Fruit fly (Drosophila melanogaster) whole organism, embryonic: Measurements from ENCODE around the gene CG13837.

Experiments
- Atf6 ChIP-seq: fragments of 200-800 bp; sonication (Bioruptor generic); IDR thresholded peaks from 2 replicates; pipeline ENCODE4 v1.3.6; 2022; ENCODE audit warnings: missing biosample characterization, missing genetic modification characterization
- CG10147 ChIP-seq: fragments of 200-800 bp; sonication (Bioruptor generic); optimal IDR thresholded peaks from 2 replicates; lab custom pipeline; 2019; ENCODE audit warnings: missing biosample characterization, mild to moderate bottlenecking, missing genetic modification characterization, moderate library complexity
- CG10979 ChIP-seq: fragments of 200-800 bp; sonication (Bioruptor generic); optimal IDR thresholded peaks from 2 replicates; lab custom pipeline; 2018; ENCODE audit warnings: missing biosample characterization, mild to moderate bottlenecking, missing genetic modification characterization, moderate library complexity
- CG11398 ChIP-seq: fragments of 200-800 bp; sonication (Bioruptor generic); optimal IDR thresholded peaks from 2 replicates; lab custom pipeline; 2016; ENCODE audit warnings: missing biosample characterization, missing genetic modification characterization
- CG1233 ChIP-seq: fragments of 200-800 bp; sonication (Bioruptor generic); optimal IDR thresholded peaks from 4 replicates; lab custom pipeline; 2018; ENCODE audit warnings: missing biosample characterization, mild to moderate bottlenecking, missing genetic modification characterization
- CG13287 ChIP-seq: fragments of 200-800 bp; sonication (Bioruptor generic); IDR thresholded peaks from 2 replicates; pipeline ENCODE4 v1.3.6; 2022; ENCODE audit warnings: missing biosample characterization, missing genetic modification characterization; ENCODE audit not compliant: partially characterized antibody
- CG13775 ChIP-seq: fragments of 200-800 bp; sonication (Bioruptor generic); optimal IDR thresholded peaks from 3 replicates; lab custom pipeline; 2017; ENCODE audit warnings: missing biosample characterization, mild to moderate bottlenecking, missing genetic modification characterization
- CG16813 ChIP-seq: fragments of 200-800 bp; sonication (Bioruptor generic); IDR thresholded peaks from 3 replicates; pipeline ENCODE4 v1.3.6; 2022; ENCODE audit warnings: missing biosample characterization, missing genetic modification characterization; ENCODE audit not compliant: partially characterized antibody
- CG17385 ChIP-seq: fragments of 200-800 bp; sonication (Bioruptor generic); optimal IDR thresholded peaks from 3 replicates; lab custom pipeline; 2018; ENCODE audit warnings: missing biosample characterization, mild to moderate bottlenecking, missing genetic modification characterization
- CG1792 ChIP-seq: fragments of 200-800 bp; sonication (Bioruptor generic); optimal IDR thresholded peaks from 2 replicates; lab custom pipeline; 2016; ENCODE audit warnings: missing biosample characterization, missing genetic modification characterization
- CG18262 ChIP-seq: fragments of 200-800 bp; optimal IDR thresholded peaks from 3 replicates; lab custom pipeline; 2019; ENCODE audit warnings: missing biosample characterization, mild to moderate bottlenecking, missing genetic modification characterization, moderate library complexity
- CG2116 ChIP-seq: fragments of 200-800 bp; sonication (Bioruptor generic); optimal IDR thresholded peaks from 3 replicates; lab custom pipeline; 2018; ENCODE audit warnings: missing biosample characterization, mild to moderate bottlenecking, missing genetic modification characterization
- CG2712 ChIP-seq: fragments of 200-800 bp; optimal IDR thresholded peaks from 3 replicates; lab custom pipeline; 2019; ENCODE audit warnings: missing biosample characterization, mild to moderate bottlenecking, missing genetic modification characterization, moderate library complexity
- CG30020 ChIP-seq: fragments of 200-800 bp; optimal IDR thresholded peaks from 2 replicates; lab custom pipeline; 2019; ENCODE audit warnings: missing biosample characterization, mild to moderate bottlenecking, missing genetic modification characterization, moderate library complexity
- CG4328 ChIP-seq: fragments of 200-800 bp; sonication (Bioruptor generic); optimal IDR thresholded peaks from 3 replicates; lab custom pipeline; 2017; ENCODE audit warnings: missing biosample characterization, missing genetic modification reagents, missing genetic modification characterization
- CG4404 ChIP-seq: fragments of 200-800 bp; sonication (Bioruptor generic); IDR thresholded peaks from 2 replicates; pipeline ENCODE4 v1.3.6; 2022; ENCODE audit warnings: missing biosample characterization, missing genetic modification characterization
- CG4707 ChIP-seq: fragments of 200-800 bp; sonication (Bioruptor generic); optimal IDR thresholded peaks from 2 replicates; lab custom pipeline; 2018; ENCODE audit warnings: missing biosample characterization, mild to moderate bottlenecking, missing genetic modification characterization, moderate library complexity
- CG6683 ChIP-seq: fragments of 200-800 bp; sonication (Bioruptor generic); optimal IDR thresholded peaks from 2 replicates; lab custom pipeline; 2017; ENCODE audit warnings: missing biosample characterization, mild to moderate bottlenecking, missing genetic modification characterization, missing genetic modification reagents
- Ets65A ChIP-seq: fragments of 200-800 bp; sonication (Bioruptor generic); peaks from one replicate; lab custom pipeline; 2016; ENCODE audit warnings: missing biosample characterization, missing genetic modification characterization
- Ets97D ChIP-seq: fragments of 200-800 bp; sonication (Bioruptor generic); optimal IDR thresholded peaks from 3 replicates; lab custom pipeline; 2016; ENCODE audit warnings: missing biosample characterization, missing genetic modification characterization
- Fer3 ChIP-seq: fragments of 200-800 bp; sonication (Bioruptor generic); optimal IDR thresholded peaks from 2 replicates; lab custom pipeline; 2018; ENCODE audit warnings: missing biosample characterization, mild to moderate bottlenecking, missing genetic modification characterization, moderate library complexity
- Hr3 ChIP-seq: fragments of 200-800 bp; sonication (Bioruptor generic); optimal IDR thresholded peaks from 3 replicates; lab custom pipeline; 2016; ENCODE audit warnings: missing biosample characterization, missing genetic modification characterization
- Hr51 ChIP-seq, 2 experiments: fragments of 200-800 bp; sonication (Bioruptor generic); optimal IDR thresholded peaks; 2 replicates in 1 of 2; 3 replicates in 1 of 2; lab custom pipeline; 2016 to 2018; ENCODE audit warnings: missing biosample characterization in 2 of 2, missing genetic modification characterization in 2 of 2, mild to moderate bottlenecking in 1 of 2, moderate library complexity in 1 of 2
- MESR4 ChIP-seq: fragments of 200-800 bp; sonication (Bioruptor generic); optimal IDR thresholded peaks from 2 replicates; lab custom pipeline; 2018; ENCODE audit warnings: missing biosample characterization, mild to moderate bottlenecking, missing genetic modification characterization, moderate library complexity
- NK7.1 ChIP-seq: fragments of 200-800 bp; sonication (Bioruptor generic); optimal IDR thresholded peaks from 3 replicates; lab custom pipeline; 2016; ENCODE audit warnings: missing biosample characterization, missing genetic modification characterization
- Sox102F ChIP-seq: fragments of 200-800 bp; sonication (Bioruptor generic); optimal IDR thresholded peaks from 2 replicates; lab custom pipeline; 2018; ENCODE audit warnings: missing biosample characterization, mild to moderate bottlenecking, missing genetic modification characterization, moderate library complexity
- Trl ChIP-seq, 3 experiments: fragments of >200 bp in 2 of 3; fragments of 200-800 bp in 1 of 3; sonication (Bioruptor generic) in 1 of 3; optimal IDR thresholded peaks; 2 replicates in 1 of 3; 3 replicates in 2 of 3; lab custom pipeline; 2016 to 2017; ENCODE audit warnings: missing biosample characterization in 1 of 3, missing genetic modification characterization in 1 of 3
- YL-1 ChIP-seq: fragments of 200-800 bp; sonication (Bioruptor generic); optimal IDR thresholded peaks from 3 replicates; lab custom pipeline; 2017; ENCODE audit warnings: missing biosample characterization, mild to moderate bottlenecking, missing genetic modification characterization
- abd-A ChIP-seq: fragments of 200-800 bp; sonication (Bioruptor generic); optimal IDR thresholded peaks from 3 replicates; lab custom pipeline; 2019; ENCODE audit warnings: missing biosample characterization, mild to moderate bottlenecking, missing genetic modification characterization, moderate library complexity
- amos ChIP-seq: fragments of 200-800 bp; sonication (Bioruptor generic); IDR thresholded peaks from 2 replicates; pipeline ENCODE4 v1.3.6; 2022; ENCODE audit warnings: missing biosample characterization, missing genetic modification characterization; ENCODE audit not compliant: partially characterized antibody
- az2 ChIP-seq: fragments of 200-800 bp; sonication (Bioruptor generic); optimal IDR thresholded peaks from 3 replicates; lab custom pipeline; 2016; ENCODE audit warnings: missing biosample characterization, missing genetic modification characterization
- bbx ChIP-seq: fragments of 200-800 bp; sonication (Bioruptor generic); IDR thresholded peaks from 2 replicates; pipeline ENCODE4 v1.3.6; 2022; ENCODE audit warnings: missing biosample characterization, missing genetic modification characterization; ENCODE audit not compliant: partially characterized antibody
- bcd ChIP-seq: fragments of 200-800 bp; sonication (Bioruptor generic); optimal IDR thresholded peaks from 2 replicates; lab custom pipeline; 2017; ENCODE audit warnings: missing biosample characterization, mild to moderate bottlenecking, missing genetic modification characterization
- disco-r ChIP-seq: fragments of 200-800 bp; sonication (Bioruptor generic); optimal IDR thresholded peaks from 2 replicates; lab custom pipeline; 2016; ENCODE audit warnings: missing biosample characterization, missing genetic modification characterization
- esg ChIP-seq: fragments of 200-800 bp; sonication (Bioruptor generic); conservative IDR thresholded peaks from 2 replicates; pipeline ENCODE4 v1.3.6; 2022; ENCODE audit warnings: missing biosample characterization, missing genetic modification characterization
- grn ChIP-seq: fragments of 200-800 bp; sonication (Bioruptor generic); optimal IDR thresholded peaks from 3 replicates; lab custom pipeline; 2017; ENCODE audit warnings: missing biosample characterization, missing genetic modification characterization
- ind ChIP-seq: fragments of 200-800 bp; sonication (Bioruptor generic); optimal IDR thresholded peaks from 3 replicates; lab custom pipeline; 2016; ENCODE audit warnings: missing biosample characterization, missing genetic modification characterization
- lbe ChIP-seq: fragments of 200-800 bp; sonication (Bioruptor generic); optimal IDR thresholded peaks from 2 replicates; lab custom pipeline; 2016; ENCODE audit warnings: missing biosample characterization, mild to moderate bottlenecking, missing genetic modification characterization
- onecut ChIP-seq: fragments of 200-800 bp; sonication (Bioruptor generic); IDR thresholded peaks from 2 replicates; pipeline ENCODE4 v1.3.6; 2022; ENCODE audit warnings: missing biosample characterization, missing genetic modification characterization
- pb ChIP-seq: fragments of 200-800 bp; sonication (Bioruptor generic); optimal IDR thresholded peaks from 3 replicates; lab custom pipeline; 2016; ENCODE audit warnings: missing biosample characterization, missing genetic modification characterization
- prd ChIP-seq, 3 experiments: fragments of >200 bp in 2 of 3; fragments of 200-800 bp in 1 of 3; sonication (Bioruptor generic) in 1 of 3; optimal IDR thresholded peaks in 2 of 3; IDR thresholded peaks in 1 of 3; 2 replicates in 2 of 3; 3 replicates in 1 of 3; pipeline versions ENCODE4 v1.3.6 to Lab custom; 2017 to 2022; ENCODE audit warnings: missing biosample characterization in 1 of 3, missing genetic modification characterization in 1 of 3
- psq ChIP-seq: fragments of 200-800 bp; sonication (Bioruptor generic); optimal IDR thresholded peaks from 2 replicates; lab custom pipeline; 2017; ENCODE audit warnings: missing biosample characterization, missing genetic modification characterization
- scrt ChIP-seq: fragments of 200-800 bp; sonication (Bioruptor generic); optimal IDR thresholded peaks from 2 replicates; lab custom pipeline; 2018; ENCODE audit warnings: missing biosample characterization, mild to moderate bottlenecking, missing genetic modification characterization, moderate library complexity
- slp2 ChIP-seq: fragments of 200-800 bp; sonication (Bioruptor generic); optimal IDR thresholded peaks from 2 replicates; lab custom pipeline; 2016; ENCODE audit warnings: missing biosample characterization, missing genetic modification characterization
- sqz ChIP-seq: fragments of 200-800 bp; sonication (Bioruptor generic); optimal IDR thresholded peaks from 3 replicates; lab custom pipeline; 2018; ENCODE audit warnings: missing biosample characterization, mild to moderate bottlenecking, missing genetic modification characterization
- tup ChIP-seq: fragments of 200-800 bp; sonication (Bioruptor generic); optimal IDR thresholded peaks from 2 replicates; lab custom pipeline; 2016; ENCODE audit warnings: missing biosample characterization, mild to moderate bottlenecking, missing genetic modification characterization, moderate library complexity
- z ChIP-seq: fragments of 200-800 bp; sonication (Bioruptor generic); IDR thresholded peaks from 3 replicates; pipeline ENCODE4 v1.3.6; 2022; ENCODE audit warnings: missing biosample characterization, missing genetic modification characterization

CG13837 gene

dm6 chr3R:23048089-23048689 lies 4.4 kb downstream of the CG13837 start, which contains the start of gene CG17121 (continued):
- TF ChIP-seq prd (optimal IDR thresholded peaks at IDR 0.05; lab: Kevin White, UChicago) = no peak
- no peak for TF ChIP-seq prd (GFP tag; IDR thresholded peaks at IDR 0.05; lab: Robert Waterston, UW)
- TF ChIP-seq grn = peak; percentile 94
- no peak for TF ChIP-seq disco-r (GFP tag; lab: Kevin White, UChicago)
- peak; percentile 49 for TF ChIP-seq sqz (GFP tag; lab: Kevin White, UChicago)
- TF ChIP-seq bbx = 0 out of 2 replicates have a peak, but pooled peaks have one; percentile 30
- peak; percentile 80 for TF ChIP-seq abd-A
- TF ChIP-seq Trl (optimal IDR thresholded peaks at IDR 0.05; lab: Kevin White, UChicago) = no peak
- no peak for TF ChIP-seq Trl (GFP tag; optimal IDR thresholded peaks at IDR 0.05; lab: Kevin White, UChicago)
- no peak for TF ChIP-seq YL-1 (GFP tag; lab: Kevin White, UChicago)
- peak; percentile 64 for TF ChIP-seq CG4707 (GFP tag; lab: Kevin White, UChicago)
- TF ChIP-seq Ets65A = no peak
- TF ChIP-seq MESR4 (GFP tag; lab: Kevin White, UChicago) = no peak
- no peak for TF ChIP-seq CG1792
- TF ChIP-seq CG13287 (GFP tag; lab: Robert Waterston, UW) = peak; percentile 24; the same call in 1 of the 2 replicates

- TF ChIP-seq esg (GFP tag; lab: Robert Waterston, UW) (peak; percentile 60), onecut (GFP tag; lab: Robert Waterston, UW) (peak; percentile 58), Hr51 (GFP tag; optimal IDR thresholded peaks at IDR 0.05; lab: Kevin White, UChicago) (peak; percentile 25 to 87), CG4404 (GFP tag; lab: Robert Waterston, UW) (0 out of 2 replicates have a peak, but pooled peaks have one; percentile 23), Atf6 (GFP tag; lab: Robert Waterston, UW) (peak; percentile 59; the same call in 1 of the 2 replicates), CG16813 (GFP tag; lab: Robert Waterston, UW) (no peak), ind (GFP tag; lab: Kevin White, UChicago) (peak; percentile 72), CG17385 (peak; percentile 78), CG4328 (GFP tag; lab: Kevin White, UChicago) (peak; percentile 62), CG1233 (GFP tag; lab: Kevin White, UChicago) (peak; percentile 62), CG11398 (no peak), lbe (GFP tag; lab: Kevin White, UChicago) (peak; percentile 33), CG2116 (peak; percentile 24), Fer3 (tag; lab: Kevin White, UChicago) (peak; percentile 69), CG13775 (GFP tag; lab: Kevin White, UChicago) (peak; percentile 50), slp2 (GFP tag; lab: Kevin White, UChicago) (peak; percentile 46), NK7.1 (peak; percentile 28), Sox102F (GFP tag; lab: Kevin White, UChicago) (peak; percentile 84), z (peak; percentile 90), CG10979 (tag; lab: Kevin White, UChicago) (peak; percentile 85), pb (no peak), CG30020 (tag; lab: Kevin White, UChicago) (peak; percentile 43), CG10147 (GFP tag; lab: Kevin White, UChicago) (peak; percentile 45), Hr3 (GFP tag; lab: Kevin White, UChicago) (peak; percentile 69), CG2712 (tag; lab: Kevin White, UChicago) (peak; percentile 88), CG18262 (peak; percentile 85), scrt (peak; percentile 55), disco-r (GFP tag; lab: Kevin White, UChicago) (no peak), az2 (GFP tag; lab: Kevin White, UChicago) (peak; percentile 77), amos (no peak; the same call in 1 of the 2 replicates), Ets97D (GFP tag; lab: Kevin White, UChicago) (peak; percentile 10), tup (GFP tag; lab: Kevin White, UChicago) (no peak), CG6683 (GFP tag; lab: Kevin White, UChicago) (peak; percentile 43), bcd (GFP tag; lab: Kevin White, UChicago) (peak; percentile 71), psq (GFP tag; lab: Kevin White, UChicago) (peak; percentile 21)
These were observed 4.9 kb downstream of the CG13837 start for dm6 chr3R:23048690-23049118.
